Worm (Caenorhabditis elegans) whole organism, late embryonic: ENCODE data around the gene Y39E4A.1.
A peak's percentile ranks its signal among the peaks of the same experiment; 100 is the strongest.

Experiments
- C08G9.2 ChIP-seq: sonication (generic microtip); optimal IDR thresholded peaks from 2 replicates; lab custom pipeline; 2016; ENCODE audit warnings: mild to moderate bottlenecking, missing genetic modification characterization, moderate library complexity, missing compliant biosample characterization
- C38D4.7 ChIP-seq: fragments of 200-800 bp; sonication (Bioruptor generic); optimal IDR thresholded peaks from 2 replicates; lab custom pipeline; 2018; ENCODE audit warnings: mild to moderate bottlenecking, missing genetic modification characterization, moderate library complexity, missing compliant biosample characterization
- F13H6.1 ChIP-seq: sonication (generic microtip); optimal IDR thresholded peaks from 2 replicates; lab custom pipeline; 2016; ENCODE audit warnings: missing genetic modification characterization, missing compliant biosample characterization
- ahr-1 ChIP-seq: sonication (generic microtip); optimal IDR thresholded peaks from 2 replicates; lab custom pipeline; 2016; ENCODE audit warnings: missing genetic modification characterization, missing compliant biosample characterization
- ceh-14 ChIP-seq: sonication (generic microtip); optimal IDR thresholded peaks from 2 replicates; lab custom pipeline; 2016; ENCODE audit warnings: missing genotype, missing genetic modification characterization, missing compliant biosample characterization
- ceh-18 ChIP-seq: sonication (generic microtip); optimal IDR thresholded peaks from 2 replicates; lab custom pipeline; 2016; ENCODE audit warnings: missing genetic modification characterization, missing compliant biosample characterization
- ceh-19 ChIP-seq: fragments of 200-800 bp; sonication (Bioruptor generic); optimal IDR thresholded peaks from 2 replicates; lab custom pipeline; 2018; ENCODE audit warnings: mild to moderate bottlenecking, missing genetic modification characterization, missing compliant biosample characterization
- ceh-2 ChIP-seq: sonication (generic microtip); optimal IDR thresholded peaks from 2 replicates; lab custom pipeline; 2016; ENCODE audit warnings: missing genotype, missing genetic modification characterization, missing compliant biosample characterization
- ceh-30 ChIP-seq: fragments of 150-350 bp; optimal IDR thresholded peaks from 2 replicates; lab custom pipeline; 2014; ENCODE audit warnings: missing biosample characterization, missing genetic modification characterization
- ceh-34 ChIP-seq: sonication (generic microtip); optimal IDR thresholded peaks from 2 replicates; lab custom pipeline; 2016; ENCODE audit warnings: mild to moderate bottlenecking, missing genetic modification characterization, missing compliant biosample characterization
- ceh-45 ChIP-seq: fragments of 200-800 bp; sonication (Bioruptor generic); IDR thresholded peaks from 2 replicates; pipeline ENCODE4 v1.3.6; 2022; ENCODE audit warnings: missing genetic modification reagents, missing genetic modification characterization, missing compliant biosample characterization
- ceh-48 ChIP-seq: sonication (generic microtip); optimal IDR thresholded peaks from 2 replicates; lab custom pipeline; 2016; ENCODE audit warnings: missing genetic modification characterization, inconsistent platforms, missing compliant biosample characterization
- ceh-6 ChIP-seq: fragments of 200-800 bp; sonication (Bioruptor generic); optimal IDR thresholded peaks from 2 replicates; lab custom pipeline; 2018; ENCODE audit warnings: mild to moderate bottlenecking, missing genetic modification characterization, missing compliant biosample characterization
- che-1 ChIP-seq: sonication (generic microtip); optimal IDR thresholded peaks from 2 replicates; lab custom pipeline; 2016; ENCODE audit warnings: mild to moderate bottlenecking, missing genetic modification characterization, missing compliant biosample characterization
- dve-1 ChIP-seq: sonication (generic microtip); optimal IDR thresholded peaks from 2 replicates; lab custom pipeline; 2017; ENCODE audit warnings: antibody characterized with exemption, mild to moderate bottlenecking, missing genetic modification characterization, missing compliant biosample characterization
- elt-2 ChIP-seq: sonication (generic microtip); optimal IDR thresholded peaks from 2 replicates; lab custom pipeline; 2016; ENCODE audit warnings: missing genetic modification reagents, missing genetic modification characterization, missing compliant biosample characterization
- ets-4 ChIP-seq: sonication (generic microtip); optimal IDR thresholded peaks from 2 replicates; lab custom pipeline; 2016; ENCODE audit warnings: missing genetic modification characterization, missing compliant biosample characterization
- fax-1 ChIP-seq: sonication (generic microtip); optimal IDR thresholded peaks from 2 replicates; lab custom pipeline; 2016; ENCODE audit warnings: missing genotype, missing genetic modification characterization, missing compliant biosample characterization
- fkh-6 ChIP-seq: sonication (generic microtip); optimal IDR thresholded peaks from 2 replicates; lab custom pipeline; 2016; ENCODE audit warnings: missing genetic modification characterization, missing compliant biosample characterization
- hlh-13 ChIP-seq: fragments of 200-800 bp; sonication (Bioruptor generic); optimal IDR thresholded peaks from 2 replicates; lab custom pipeline; 2018; ENCODE audit warnings: mild to moderate bottlenecking, missing genetic modification characterization, missing compliant biosample characterization
- madf-2 ChIP-seq: sonication (generic microtip); optimal IDR thresholded peaks from 2 replicates; lab custom pipeline; 2017; ENCODE audit warnings: missing genetic modification characterization, missing compliant biosample characterization
- mec-3 ChIP-seq: sonication (generic microtip); optimal IDR thresholded peaks from 2 replicates; lab custom pipeline; 2016; ENCODE audit warnings: borderline replicate concordance, missing genetic modification characterization, missing compliant biosample characterization
- nfya-1 ChIP-seq: sonication (generic microtip); optimal IDR thresholded peaks from 2 replicates; lab custom pipeline; 2017; ENCODE audit warnings: missing genetic modification characterization, mild to moderate bottlenecking, missing compliant biosample characterization, antibody characterized with exemption, moderate library complexity
- nhr-11 ChIP-seq: fragments of 150-350 bp; optimal IDR thresholded peaks from 2 replicates; lab custom pipeline; 2014; ENCODE audit warnings: missing biosample characterization, missing genetic modification characterization
- odd-2 ChIP-seq: sonication (generic microtip); optimal IDR thresholded peaks from 2 replicates; lab custom pipeline; 2017; ENCODE audit warnings: antibody characterized with exemption, mild to moderate bottlenecking, missing genetic modification characterization, missing compliant biosample characterization
- pag-3 ChIP-seq: sonication (generic microtip); optimal IDR thresholded peaks from 2 replicates; lab custom pipeline; 2016; ENCODE audit warnings: missing compliant biosample characterization, missing genetic modification characterization, borderline replicate concordance
- pat-9 ChIP-seq: fragments of 200-800 bp; sonication (Bioruptor generic); optimal IDR thresholded peaks from 2 replicates; lab custom pipeline; 2018; ENCODE audit warnings: mild to moderate bottlenecking, missing genetic modification characterization, moderate library complexity, missing compliant biosample characterization
- pax-1 ChIP-seq: fragments of 150-350 bp; optimal IDR thresholded peaks from 2 replicates; lab custom pipeline; 2014; ENCODE audit warnings: missing biosample characterization, missing genetic modification characterization
- pha-2 ChIP-seq: sonication (generic microtip); optimal IDR thresholded peaks from 2 replicates; lab custom pipeline; 2017; ENCODE audit warnings: mild to moderate bottlenecking, missing genetic modification characterization, missing compliant biosample characterization
- pros-1 ChIP-seq: fragments of 150-350 bp; optimal IDR thresholded peaks from 2 replicates; lab custom pipeline; 2014; ENCODE audit warnings: missing biosample characterization, missing genetic modification reagents, missing genetic modification characterization
- rnt-1 ChIP-seq: sonication (generic microtip); optimal IDR thresholded peaks from 2 replicates; lab custom pipeline; 2016; ENCODE audit warnings: missing genetic modification characterization, missing compliant biosample characterization
- syd-9 ChIP-seq: sonication (generic microtip); optimal IDR thresholded peaks from 2 replicates; lab custom pipeline; 2016; ENCODE audit warnings: mild to moderate bottlenecking, missing genetic modification characterization, moderate library complexity, missing compliant biosample characterization
- tbx-2 ChIP-seq: sonication (generic microtip); optimal IDR thresholded peaks from 2 replicates; lab custom pipeline; 2016; ENCODE audit warnings: missing genetic modification characterization, missing compliant biosample characterization
- tbx-7 ChIP-seq: sonication (generic microtip); optimal IDR thresholded peaks from 2 replicates; lab custom pipeline; 2016; ENCODE audit warnings: missing genotype, missing genetic modification characterization, missing compliant biosample characterization
- ttx-3 ChIP-seq: sonication (generic microtip); optimal IDR thresholded peaks from 2 replicates; lab custom pipeline; 2016; ENCODE audit warnings: missing genetic modification reagents, missing genetic modification characterization, missing compliant biosample characterization
- unc-3 ChIP-seq, 2 experiments: fragments of 200-800 bp in 1 of 2; sonication (Bioruptor generic) in 1 of 2; sonication (generic microtip) in 1 of 2; conservative IDR thresholded peaks in 1 of 2; optimal IDR thresholded peaks in 1 of 2; 2 replicates each; pipeline versions ENCODE4 v1.3.6 to Lab custom; 2016 to 2022; ENCODE audit warnings: missing compliant biosample characterization in 2 of 2, missing genetic modification characterization in 2 of 2, missing genetic modification reagents in 1 of 2
- unc-42 ChIP-seq: sonication (generic microtip); optimal IDR thresholded peaks from 2 replicates; lab custom pipeline; 2016; ENCODE audit warnings: missing genotype, missing genetic modification characterization, missing compliant biosample characterization

Y39E4A.1 gene

DNA sequence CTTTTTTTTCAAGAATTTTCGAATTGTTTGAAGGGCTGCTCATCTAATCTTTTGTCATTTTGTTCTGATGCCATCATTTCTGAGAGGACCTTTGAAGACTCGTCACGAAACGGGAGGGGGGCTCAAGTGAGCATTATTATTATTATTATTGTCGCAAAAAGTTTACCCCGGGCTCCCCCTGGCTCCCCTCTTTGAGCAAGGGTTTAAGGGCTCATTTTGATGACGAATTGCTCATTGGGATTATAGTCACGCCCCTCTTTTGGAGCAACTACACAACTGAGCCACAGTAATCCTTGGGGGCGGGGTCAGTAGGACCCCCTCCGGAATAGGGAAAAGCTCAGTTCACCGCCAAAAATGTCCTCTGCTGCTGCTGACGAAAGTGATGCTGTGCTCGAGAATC lies 8.9 kb upstream of the Y39E4A.1 start, which contains the start of gene unc-25:
TSS of gene unc-25 (plus strand) at position 345 of the 400 bp plus-strand sequence.
- TF ChIP-seq hlh-13 = no peak
- no peak for TF ChIP-seq ahr-1
- no peak for TF ChIP-seq tbx-7 (tag; lab: Kevin White, UChicago)
- TF ChIP-seq pros-1 = no peak
- no peak for TF ChIP-seq ceh-30 (tag; lab: Kevin White, UChicago)
- no peak for TF ChIP-seq tbx-2 (tag; lab: Kevin White, UChicago)
- TF ChIP-seq ceh-19 (GFP tag; lab: Kevin White, UChicago) = no peak
- TF ChIP-seq ceh-18 (tag; lab: Kevin White, UChicago) = no peak
- no peak for TF ChIP-seq unc-42 (tag; lab: Kevin White, UChicago)
- TF ChIP-seq ceh-34 (tag; lab: Kevin White, UChicago) = no peak
- no peak for TF ChIP-seq ceh-45 (GFP tag; lab: Robert Waterston, UW)
- no peak for TF ChIP-seq C38D4.7
- TF ChIP-seq fkh-6 (tag; lab: Kevin White, UChicago) = no peak
- TF ChIP-seq odd-2 = no peak
- no peak for TF ChIP-seq ceh-14 (tag; lab: Kevin White, UChicago)

- TF ChIP-seq nfya-1 (tag; lab: Kevin White, UChicago) (peak; percentile 98), F13H6.1 (tag; lab: Kevin White, UChicago) (no peak)
Measured at ce11 chrIII:12944064-12944463, 7.1 kb upstream of the Y39E4A.1 start.

DNA sequence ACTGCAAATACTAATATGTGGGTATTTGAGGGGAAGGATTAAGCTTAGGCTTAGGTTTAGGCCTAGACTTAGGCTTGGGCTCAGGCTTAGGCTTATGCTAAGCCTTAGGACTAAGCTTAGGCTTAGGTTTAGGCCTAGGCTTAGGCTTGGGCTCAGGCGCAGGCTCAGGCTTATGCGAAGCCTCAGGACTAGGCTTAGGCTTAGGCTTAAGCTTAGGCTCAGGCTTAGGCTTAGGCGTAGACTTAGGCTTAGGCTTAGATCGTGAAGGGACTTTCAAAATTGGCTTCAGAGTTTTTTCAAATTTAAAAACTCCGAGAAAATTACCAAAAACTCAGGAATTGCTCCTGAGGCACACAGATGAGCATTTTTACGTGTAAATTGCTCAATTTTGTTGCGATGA lies 6.1 kb upstream of the Y39E4A.1 start:
- TF ChIP-seq dve-1 (tag; lab: Kevin White, UChicago) (peak; percentile 42), C08G9.2 (tag; lab: Kevin White, UChicago) (no peak)

DNA sequence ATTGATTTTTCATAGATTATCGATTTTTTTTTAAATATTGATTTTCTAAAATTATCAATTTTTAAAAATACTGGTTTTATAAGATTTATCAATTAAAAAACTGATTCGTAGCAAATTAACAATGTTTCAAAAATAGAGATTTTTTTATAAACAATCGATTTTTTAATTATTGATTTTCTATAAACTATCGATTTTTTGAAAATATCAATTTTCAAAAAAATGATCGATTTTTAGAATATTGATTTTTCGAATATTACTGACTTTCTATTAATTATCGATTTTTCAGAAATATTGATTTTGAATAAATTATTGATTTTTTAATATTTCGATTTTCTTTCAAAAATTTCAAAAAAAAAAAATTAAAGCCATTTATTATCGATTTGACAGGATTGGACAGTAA lies 1.4 kb downstream of the Y39E4A.1 start:
- no peak for TF ChIP-seq ceh-48
- no peak for TF ChIP-seq fax-1 (tag; lab: Kevin White, UChicago)
- TF ChIP-seq syd-9 (tag; lab: Kevin White, UChicago) = no peak
- TF ChIP-seq rnt-1 (tag; lab: Kevin White, UChicago) = no peak
- no peak for TF ChIP-seq unc-3 (GFP tag; conservative IDR thresholded peaks at IDR 0.05; lab: Robert Waterston, UW)
- no peak for TF ChIP-seq unc-3 (tag; optimal IDR thresholded peaks at IDR 0.05; lab: Kevin White, UChicago)
- TF ChIP-seq pha-2 = no peak
- no peak for TF ChIP-seq ceh-14 (tag; lab: Kevin White, UChicago)
- no peak for TF ChIP-seq che-1 (tag; lab: Kevin White, UChicago)
- no peak for TF ChIP-seq mec-3 (tag; lab: Kevin White, UChicago)

- no peak for TF ChIP-seq pag-3 (tag; lab: Kevin White, UChicago)
- TF ChIP-seq nhr-11 (tag; lab: Kevin White, UChicago) = no peak
- TF ChIP-seq elt-2 (tag; lab: Kevin White, UChicago) = peak; percentile 10
Measured at ce11 chrIII:12959286-12959685, 8.1 kb downstream of the Y39E4A.1 start.

DNA sequence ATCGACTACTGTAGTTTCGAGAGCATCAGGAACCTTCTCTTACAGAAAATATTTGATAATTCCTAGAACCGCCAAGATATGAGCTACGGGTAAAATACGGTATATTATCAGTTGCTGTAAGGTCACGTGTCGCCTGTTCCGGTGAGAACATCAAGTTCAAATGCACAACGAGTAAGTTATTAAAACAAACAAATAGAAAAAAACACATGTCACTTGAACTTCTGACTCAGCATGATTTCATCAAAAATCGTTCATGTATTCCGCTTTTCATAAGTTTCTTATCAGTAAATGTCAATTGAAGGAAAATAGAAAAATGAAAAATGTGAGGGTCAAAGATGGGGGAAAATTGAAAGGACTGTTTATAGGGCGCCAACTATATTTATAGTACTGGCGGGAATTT lies 9.5 kb downstream of the Y39E4A.1 start:
- TF ChIP-seq ceh-48 (no peak), elt-2 (tag; lab: Kevin White, UChicago) (no peak), C38D4.7 (no peak), madf-2 (tag; lab: Kevin White, UChicago) (no peak), unc-3 (GFP tag; conservative IDR thresholded peaks at IDR 0.05; lab: Robert Waterston, UW) (no peak), unc-3 (tag; optimal IDR thresholded peaks at IDR 0.05; lab: Kevin White, UChicago) (no peak), nfya-1 (tag; lab: Kevin White, UChicago) (no peak), pax-1 (tag; lab: Kevin White, UChicago) (no peak), pros-1 (no peak), ceh-2 (tag; lab: Kevin White, UChicago) (no peak), ttx-3 (tag; lab: Kevin White, UChicago) (no peak), ceh-18 (tag; lab: Kevin White, UChicago) (no peak), tbx-7 (tag; lab: Kevin White, UChicago) (no peak), pat-9 (no peak), ceh-34 (tag; lab: Kevin White, UChicago) (no peak), pag-3 (tag; lab: Kevin White, UChicago) (no peak), pha-2 (no peak), ceh-6 (no peak), syd-9 (tag; lab: Kevin White, UChicago) (no peak), ets-4 (tag; lab: Kevin White, UChicago) (no peak), nhr-11 (tag; lab: Kevin White, UChicago) (no peak)
